Worm (Caenorhabditis elegans) whole organism, dauer: ENCODE measurements around the gene npr-10.

Experiments
- unc-62 ChIP-seq: sonication (generic microtip); optimal IDR thresholded peaks from 2 replicates; lab custom pipeline; 2017; ENCODE audit warnings: missing biosample characterization, missing genetic modification reagents, missing genetic modification characterization

Gene npr-10

DNA sequence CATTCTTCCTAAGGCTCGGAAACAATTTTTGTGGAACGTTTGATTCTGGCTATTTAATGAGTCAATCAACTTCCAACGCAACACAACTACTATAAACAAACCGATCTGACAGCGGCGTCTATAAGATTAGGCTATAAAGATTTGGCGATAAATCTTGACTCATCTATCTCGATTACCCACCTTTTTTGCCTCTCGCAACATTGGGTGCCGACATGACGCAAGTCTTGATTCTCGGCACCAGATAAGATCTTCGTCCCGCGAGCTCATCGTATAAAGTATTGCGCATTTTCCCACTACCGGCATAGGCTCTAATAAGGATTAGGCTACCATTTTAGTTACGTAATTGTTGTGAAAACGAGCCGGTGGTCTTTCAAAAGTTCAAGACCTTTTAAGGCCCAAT is 20.6 kb downstream of the npr-10 start:
- no peak for TF ChIP-seq unc-62 (GFP tag; lab: Kevin White, UChicago)

- no peak for TF ChIP-seq unc-62 (GFP tag; lab: Kevin White, UChicago)
Observed at ce11 chrX:13009645-13010044, 22.9 kb downstream of the npr-10 start.

- no peak for TF ChIP-seq unc-62 (GFP tag; lab: Kevin White, UChicago)
Observed at ce11 chrX:13008895-13009294, 23.6 kb downstream of the npr-10 start.

ce11 chrX:13007857-13008813 is 24.4 kb downstream of the npr-10 start, which contains the start of gene nhr-25:
Gene nhr-25, plus strand, starts transcription at chrX:13008493.
- no peak for TF ChIP-seq unc-62 (GFP tag; lab: Kevin White, UChicago)

DNA sequence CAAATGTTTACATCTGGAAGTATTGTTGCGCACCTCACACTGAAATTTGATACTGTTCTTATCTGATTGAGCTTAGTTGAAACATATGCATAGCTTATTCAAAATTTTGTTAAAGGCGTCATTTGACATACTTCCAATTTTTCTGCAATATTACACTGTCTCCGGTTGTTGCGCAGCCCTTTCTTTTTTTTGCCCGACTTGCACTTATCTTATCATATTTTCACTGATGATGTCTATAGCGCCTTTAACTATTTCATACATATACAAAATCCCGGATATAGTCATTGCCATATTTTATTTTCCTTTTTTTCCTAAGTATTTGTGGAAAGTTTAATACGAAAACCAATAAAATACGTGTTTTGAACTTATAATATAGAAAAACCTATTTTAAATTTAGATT is 25.8 kb downstream of the npr-10 start:
- TF ChIP-seq unc-62 (GFP tag; lab: Kevin White, UChicago), result no peak

DNA sequence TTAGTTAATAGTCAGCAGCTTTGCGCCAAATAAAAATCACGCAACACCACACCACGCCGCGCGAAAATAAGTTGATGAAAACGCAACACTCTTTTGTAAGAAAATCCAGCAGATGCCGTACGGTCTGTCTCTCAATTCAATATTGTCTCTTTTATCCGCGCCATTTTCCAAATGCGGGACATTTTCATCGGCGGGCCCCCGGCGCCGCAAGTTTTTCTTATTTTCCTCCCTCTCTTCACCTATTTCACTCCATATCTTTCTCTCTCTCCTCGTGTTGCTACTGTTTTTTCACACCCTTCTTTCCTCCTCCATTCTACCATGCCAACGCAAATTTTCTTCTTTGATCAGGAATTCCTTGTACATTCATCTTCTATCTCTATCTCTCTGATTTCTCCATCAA is 26.2 kb downstream of the npr-10 start:
- no peak for TF ChIP-seq unc-62 (GFP tag; lab: Kevin White, UChicago)

DNA sequence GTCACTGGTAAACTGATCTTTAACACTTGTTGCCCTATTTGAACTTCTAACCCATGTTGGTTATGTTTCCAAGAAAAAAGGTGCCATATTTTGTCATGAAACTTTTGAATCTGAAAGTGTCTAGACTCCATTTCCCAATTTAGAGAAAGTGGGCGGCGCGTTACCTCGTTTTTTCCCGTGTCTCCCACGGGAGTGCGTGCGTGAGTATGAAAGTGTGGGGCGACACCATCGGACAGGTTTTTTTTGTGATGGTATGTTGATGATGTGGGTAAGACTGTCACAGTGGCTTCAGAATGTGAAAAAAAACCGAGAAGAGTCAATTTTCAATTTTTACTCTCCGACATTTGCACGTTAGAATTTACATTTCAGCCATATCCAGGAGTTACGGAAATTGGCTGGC is 26.8 kb downstream of the npr-10 start:
- no peak for TF ChIP-seq unc-62 (GFP tag; lab: Kevin White, UChicago)

DNA sequence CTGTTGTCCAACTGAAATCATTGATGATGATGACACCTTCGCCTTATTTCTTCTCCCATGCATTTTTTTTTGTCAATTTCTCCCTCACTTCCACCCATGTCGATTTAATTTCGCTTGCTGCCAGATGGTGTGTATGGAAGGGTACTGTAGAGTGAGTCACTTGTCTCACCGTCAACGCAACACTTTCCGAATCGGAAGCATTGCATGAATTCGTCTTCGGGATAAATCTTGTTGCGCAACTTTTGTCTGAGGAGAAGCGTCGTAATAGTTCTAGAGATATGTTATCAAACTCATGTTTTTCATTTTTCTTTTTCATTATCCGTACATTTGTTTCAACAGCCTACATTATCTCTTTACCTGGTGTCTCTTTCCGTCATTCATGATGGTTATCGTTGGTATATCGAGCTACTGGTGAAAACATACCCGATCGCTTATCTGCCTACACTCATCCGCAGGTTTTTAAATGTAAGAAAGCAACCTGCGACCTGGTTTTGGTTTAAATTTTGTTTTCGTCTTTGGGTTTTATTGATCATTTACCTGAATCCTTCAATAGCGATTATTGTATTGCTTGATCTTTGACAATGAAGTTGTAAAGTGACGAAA is 27.9 kb downstream of the npr-10 start:
- TF ChIP-seq unc-62 (GFP tag; lab: Kevin White, UChicago), result no peak

ce11 chrX:13003092-13003491 is 29.4 kb downstream of the npr-10 start:
- no peak for TF ChIP-seq unc-62 (GFP tag; lab: Kevin White, UChicago)

- no peak for TF ChIP-seq unc-62 (GFP tag; lab: Kevin White, UChicago)
Observed at ce11 chrX:13002322-13002721, 30.2 kb downstream of the npr-10 start.

DNA sequence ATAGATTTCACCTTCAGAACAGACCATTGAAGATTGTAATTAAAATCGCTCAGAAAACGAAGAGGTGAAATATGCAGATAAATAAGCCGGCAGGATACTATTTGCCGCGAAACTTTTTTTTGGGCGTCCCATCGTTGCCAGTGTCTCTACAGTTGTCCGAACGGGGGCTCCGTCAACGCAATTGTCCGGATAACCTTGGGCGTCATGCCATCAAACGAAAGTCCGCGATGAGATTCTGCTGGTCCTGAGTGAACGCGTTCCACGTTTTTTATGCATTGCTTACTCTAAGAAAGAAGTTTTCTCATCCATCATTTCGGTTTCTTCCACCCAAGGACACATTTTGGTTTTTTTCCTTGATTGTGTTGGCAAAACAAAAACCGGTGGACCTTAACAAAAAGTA is 31.7 kb downstream of the npr-10 start:
- TF ChIP-seq unc-62 (GFP tag; lab: Kevin White, UChicago), result no peak

ce11 chrX:12999567-12999966 is 32.9 kb downstream of the npr-10 start:
- TF ChIP-seq unc-62 (GFP tag; lab: Kevin White, UChicago), result no peak

DNA sequence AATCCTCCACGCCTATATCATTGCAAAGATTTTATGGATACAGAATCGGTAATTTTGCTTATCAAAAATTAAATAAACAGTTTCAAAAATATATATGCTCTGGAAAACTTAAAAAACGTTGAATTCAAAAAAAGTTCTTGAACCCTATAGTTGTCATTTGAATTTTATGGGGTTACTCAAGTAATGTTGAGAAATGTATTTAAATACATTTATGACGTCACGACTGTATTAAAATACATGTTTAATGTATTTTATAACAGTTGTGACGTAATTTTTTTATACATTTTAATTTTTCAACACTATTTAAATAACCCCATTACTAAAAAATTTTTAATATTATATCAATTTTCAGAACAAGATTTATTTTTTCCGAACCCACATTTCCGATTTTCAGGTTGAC is 36.3 kb downstream of the npr-10 start:
- TF ChIP-seq unc-62 (GFP tag; lab: Kevin White, UChicago), result no peak

DNA sequence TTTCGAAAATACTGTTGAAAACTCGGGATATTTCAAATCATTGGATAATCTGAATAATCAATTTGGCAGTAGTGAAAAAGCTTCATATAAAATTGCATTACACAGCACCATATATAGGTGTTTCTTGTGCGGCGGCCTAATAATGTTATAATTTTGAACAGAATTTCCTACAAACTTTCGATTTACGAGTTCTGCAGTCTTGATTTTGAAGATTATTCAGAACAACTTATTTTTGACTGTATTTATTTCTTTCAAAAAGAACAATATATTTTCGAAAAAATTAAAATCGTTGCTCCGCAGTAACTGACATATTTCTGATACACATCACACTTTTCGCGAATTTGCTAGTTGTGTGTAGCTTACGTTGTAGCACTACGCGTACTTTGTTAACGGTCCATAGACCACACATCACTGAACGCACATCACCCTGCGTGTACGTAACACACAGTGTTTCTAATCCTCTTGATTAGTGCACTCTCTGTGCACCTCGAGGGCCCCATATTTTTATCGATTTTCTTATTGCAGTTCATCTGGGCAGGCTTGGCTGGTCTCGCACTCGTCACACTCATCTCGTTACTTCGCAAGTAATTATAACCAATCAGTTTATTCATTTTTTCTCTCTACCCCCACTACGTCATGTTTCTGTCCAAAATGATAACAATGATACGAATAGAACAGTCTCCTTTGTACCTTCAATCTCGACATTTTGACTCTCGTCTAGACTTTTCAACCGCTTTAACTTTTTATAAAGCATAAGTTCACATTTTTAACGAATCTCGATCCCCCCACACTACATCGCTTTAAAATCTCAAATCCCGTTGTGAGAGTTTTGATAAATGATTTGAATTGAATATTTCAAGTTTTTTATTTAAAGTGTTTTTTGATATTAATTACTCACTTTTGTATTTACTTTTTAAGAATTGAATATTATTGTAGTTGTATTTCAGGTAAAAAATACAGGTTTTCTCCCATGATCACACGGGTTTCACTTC is 41.7 kb downstream of the npr-10 start, which contains the start of the genes F11C1.1 and vwa-8:
Gene F11C1.1, minus strand, starts transcription at position 51 of the 992 bp plus-strand sequence.
Gene vwa-8, plus strand, starts transcription at position 942 of the 992 bp plus-strand sequence.
- no peak for TF ChIP-seq unc-62 (GFP tag; lab: Kevin White, UChicago)

- no peak for TF ChIP-seq unc-62 (GFP tag; lab: Kevin White, UChicago)
Observed at ce11 chrX:12989205-12989604, 43.3 kb downstream of the npr-10 start, which contains the start of gene F11C1.7. Gene F11C1.7, plus strand, starts transcription at chrX:12989344.
